Worm (Caenorhabditis elegans): ENCODE data around the gene idpb-4.

Gene idpb-4

ce11 chrII:8747246-8747938 is 10.0 kb upstream of the idpb-4 start:
- TF ChIP-seq dmd-9 (GFP tag; IDR thresholded peaks at IDR 0.05), result no peak; the same call in 1 of the 2 replicates
- TF ChIP-seq nhr-76 (tag; optimal IDR thresholded peaks at IDR 0.05), result peak; percentile 4
- no peak for TF ChIP-seq set-16 (GFP tag; IDR thresholded peaks at IDR 0.05)
- peak in 1 of 2 experiments; percentile 45 for TF ChIP-seq hif-1 (tag; optimal IDR thresholded peaks at IDR 0.05)
- TF ChIP-seq zip-11 (GFP tag; IDR thresholded peaks at IDR 0.05), result no peak
- no peak for TF ChIP-seq unc-62 (GFP tag; optimal IDR thresholded peaks at IDR 0.05 in 1 of 2)
- TF ChIP-seq unc-62 (tag; optimal IDR thresholded peaks at IDR 0.05), result no peak
- no peak for TF ChIP-seq egl-27 (tag; optimal IDR thresholded peaks at IDR 0.05)
- peak; percentile 77; the same call in 1 of the 2 replicates for TF ChIP-seq tra-1 (GFP tag; IDR thresholded peaks at IDR 0.05)
- peak; percentile 99 for TF ChIP-seq ama-1 (optimal IDR thresholded peaks at IDR 0.05)
- no peak for TF ChIP-seq daf-8 (GFP tag; IDR thresholded peaks at IDR 0.05)
- peak; percentile 80 for TF ChIP-seq mep-1 (tag; optimal IDR thresholded peaks at IDR 0.05)
- peak; percentile 75 for TF ChIP-seq D1046.2 (GFP tag; IDR thresholded peaks at IDR 0.05)
- peak; percentile 93 for TF ChIP-seq aha-1 (tag)
- TF ChIP-seq mxl-2 (GFP tag; conservative IDR thresholded peaks at IDR 0.05), result no peak
- no peak for TF ChIP-seq zag-1 (tag; optimal IDR thresholded peaks at IDR 0.05)
- TF ChIP-seq cey-2 (tag; optimal IDR thresholded peaks at IDR 0.05; ENCODE audit: borderline replicate concordance, insufficient read depth), result no peak
- no peak for TF ChIP-seq attf-4 (tag; optimal IDR thresholded peaks at IDR 0.05)
- 0 out of 2 replicates have a peak, but pooled peaks have one; percentile 34 for TF ChIP-seq Y105C5A.15 (GFP tag; IDR thresholded peaks at IDR 0.05)
- no peak; the same call in 1 of the 2 replicates for TF ChIP-seq madf-9 (GFP tag; conservative IDR thresholded peaks at IDR 0.05)
- TF ChIP-seq sdz-12 (GFP tag; optimal IDR thresholded peaks at IDR 0.05), result no peak
- peak; percentile 57 for TF ChIP-seq mes-2 (tag; optimal IDR thresholded peaks at IDR 0.05; ENCODE audit: poor library complexity, severe bottlenecking)
- no peak for TF ChIP-seq ztf-7 (tag; optimal IDR thresholded peaks at IDR 0.05)
- no peak for TF ChIP-seq ces-1 (GFP tag; optimal IDR thresholded peaks at IDR 0.05)
- TF ChIP-seq fos-1 (tag; optimal IDR thresholded peaks at IDR 0.05), result peak; percentile 20
- peak; percentile 58; the same call in 1 of the 2 replicates for TF ChIP-seq lin-38 (GFP tag; IDR thresholded peaks at IDR 0.05)
- no peak for TF ChIP-seq ceh-62 (tag; optimal IDR thresholded peaks at IDR 0.05)
- TF ChIP-seq F49E8.2 (tag; optimal IDR thresholded peaks at IDR 0.05; ENCODE audit: borderline replicate concordance), result no peak
- peak; percentile 40; the same call in 1 of the 2 replicates for TF ChIP-seq lin-1 (GFP tag; IDR thresholded peaks at IDR 0.05)
- 0 out of 2 replicates have a peak, but pooled peaks have one; percentile 25 for TF ChIP-seq egl-43 (GFP tag; IDR thresholded peaks at IDR 0.05)
- peak; percentile 41 for TF ChIP-seq hmg-1.1 (GFP tag; IDR thresholded peaks at IDR 0.05)
- peak; percentile 96 for TF ChIP-seq zfp-3 (GFP tag; conservative IDR thresholded peaks at IDR 0.05)
- peak; percentile 78; the same call in 1 of the 2 replicates for TF ChIP-seq ceh-20 (GFP tag; IDR thresholded peaks at IDR 0.05)
- TF ChIP-seq lin-13 (GFP tag; optimal IDR thresholded peaks at IDR 0.05), result no peak
- no peak for TF ChIP-seq pqm-1 (tag; optimal IDR thresholded peaks at IDR 0.05)
- TF ChIP-seq pha-4 (GFP tag; IDR thresholded peaks at IDR 0.05), result no peak; the same call in 1 of the 2 replicates
- no peak for TF ChIP-seq pha-4 (tag; optimal IDR thresholded peaks at IDR 0.05)
- TF ChIP-seq nhr-102 (tag; optimal IDR thresholded peaks at IDR 0.05), result peak; percentile 71
- TF ChIP-seq skn-1 (tag; optimal IDR thresholded peaks at IDR 0.05), result no peak
- peak; percentile 9 for TF ChIP-seq hlh-30 (tag; optimal IDR thresholded peaks at IDR 0.05; ENCODE audit: insufficient read depth)
- peak; percentile 71 for TF ChIP-seq arid-1 (GFP tag; conservative IDR thresholded peaks at IDR 0.05)
- TF ChIP-seq snpc-1.2 (GFP tag; IDR thresholded peaks at IDR 0.05), result peak; percentile 58; the same call in 1 of the 2 replicates
- TF ChIP-seq ceh-32 (tag; optimal IDR thresholded peaks at IDR 0.05; ENCODE audit: poor library complexity), result no peak
- peak; percentile 49 for TF ChIP-seq nhr-48 (tag; optimal IDR thresholded peaks at IDR 0.05)
- no peak for TF ChIP-seq dpl-1 (GFP tag; optimal IDR thresholded peaks at IDR 0.05)
- peak; percentile 70 for TF ChIP-seq hlh-11 (tag; optimal IDR thresholded peaks at IDR 0.05)
- TF ChIP-seq aly-2 (tag; optimal IDR thresholded peaks at IDR 0.05), result no peak
- TF ChIP-seq daf-12 (tag; optimal IDR thresholded peaks at IDR 0.05), result no peak
- TF ChIP-seq R02D3.7 (tag; optimal IDR thresholded peaks at IDR 0.05), result no peak
- peak; percentile 30 for TF ChIP-seq nhr-6 (tag; optimal IDR thresholded peaks at IDR 0.05)

Measured in whole organism, L4 larva.